Fruit fly (Drosophila melanogaster) whole organism, embryonic: ENCODE data around the gene kairos.

Experiments used
- BEAF-32 ChIP-seq: fragments of 200-800 bp; sonication (Bioruptor generic); optimal IDR thresholded peaks from 3 replicates; lab custom pipeline; 2017; ENCODE audit warnings: missing biosample characterization, missing genetic modification characterization, mild to moderate bottlenecking, moderate library complexity, missing genetic modification reagents
- Bdp1 ChIP-seq: fragments of 200-800 bp; sonication (Bioruptor generic); optimal IDR thresholded peaks from 3 replicates; lab custom pipeline; 2016; ENCODE audit warnings: missing biosample characterization, missing genetic modification characterization
- CG10267 ChIP-seq: fragments of 200-800 bp; sonication (Bioruptor generic); optimal IDR thresholded peaks from 2 replicates; lab custom pipeline; 2018; ENCODE audit warnings: missing biosample characterization, mild to moderate bottlenecking, missing genetic modification characterization, moderate library complexity
- CG10274 ChIP-seq: fragments of 200-800 bp; sonication (Bioruptor generic); optimal IDR thresholded peaks from 3 replicates; lab custom pipeline; 2017; ENCODE audit warnings: missing biosample characterization, mild to moderate bottlenecking, missing genetic modification characterization
- CG10654 ChIP-seq: fragments of 200-800 bp; sonication (Bioruptor generic); optimal IDR thresholded peaks from 2 replicates; lab custom pipeline; 2016; ENCODE audit warnings: missing biosample characterization, missing genetic modification characterization
- CG12299 ChIP-seq: fragments of 200-800 bp; sonication (Bioruptor generic); optimal IDR thresholded peaks from 2 replicates; lab custom pipeline; 2018; ENCODE audit warnings: missing biosample characterization, mild to moderate bottlenecking, missing genetic modification characterization
- CG13296 ChIP-seq: fragments of 200-800 bp; sonication (Bioruptor generic); optimal IDR thresholded peaks from 3 replicates; lab custom pipeline; 2018; ENCODE audit warnings: missing biosample characterization, mild to moderate bottlenecking, missing genetic modification characterization
- CG14667 ChIP-seq: fragments of 200-800 bp; sonication (Bioruptor generic); IDR thresholded peaks from 2 replicates; pipeline ENCODE4 v1.3.6; 2022; ENCODE audit warnings: missing biosample characterization, missing genetic modification characterization
- CG17385 ChIP-seq: fragments of 200-800 bp; sonication (Bioruptor generic); optimal IDR thresholded peaks from 3 replicates; lab custom pipeline; 2018; ENCODE audit warnings: missing biosample characterization, mild to moderate bottlenecking, missing genetic modification characterization
- CG31224 ChIP-seq: fragments of 200-800 bp; sonication (Bioruptor generic); IDR thresholded peaks from 2 replicates; pipeline ENCODE4 v1.3.6; 2022; ENCODE audit warnings: missing biosample characterization, missing genetic modification characterization
- CG3407 ChIP-seq: fragments of 200-800 bp; sonication (Bioruptor generic); optimal IDR thresholded peaks from 2 replicates; lab custom pipeline; 2018; ENCODE audit warnings: missing biosample characterization, mild to moderate bottlenecking, missing genetic modification characterization
- CG34376 ChIP-seq: fragments of 200-800 bp; sonication (Bioruptor generic); optimal IDR thresholded peaks from 2 replicates; lab custom pipeline; 2018; ENCODE audit warnings: missing biosample characterization, mild to moderate bottlenecking, missing genetic modification characterization
- CG3847 ChIP-seq: fragments of 200-800 bp; sonication (Bioruptor generic); IDR thresholded peaks from 2 replicates; pipeline ENCODE4 v1.3.6; 2022; ENCODE audit warnings: missing biosample characterization, missing genetic modification characterization
- CG6813 ChIP-seq: fragments of 200-800 bp; sonication (Bioruptor generic); optimal IDR thresholded peaks from 2 replicates; lab custom pipeline; 2017; ENCODE audit warnings: missing biosample characterization, missing genetic modification characterization, mild to moderate bottlenecking, moderate library complexity, missing genetic modification reagents
- CG7357 ChIP-seq: fragments of 200-800 bp; sonication (Bioruptor generic); IDR thresholded peaks from 3 replicates; pipeline ENCODE4 v1.3.6; 2022; ENCODE audit warnings: missing biosample characterization, missing genetic modification characterization
- CG8765 ChIP-seq: fragments of 200-800 bp; sonication (Bioruptor generic); IDR thresholded peaks from 2 replicates; pipeline ENCODE4 v1.3.6; 2022; ENCODE audit warnings: missing biosample characterization, missing genetic modification characterization
- CG8944 ChIP-seq: fragments of 200-800 bp; sonication (Bioruptor generic); optimal IDR thresholded peaks from 3 replicates; lab custom pipeline; 2016; ENCODE audit warnings: missing biosample characterization, missing genetic modification characterization
- CoRest ChIP-seq: fragments of 200-800 bp; sonication (Bioruptor generic); optimal IDR thresholded peaks from 3 replicates; lab custom pipeline; 2018; ENCODE audit warnings: missing biosample characterization, mild to moderate bottlenecking, missing genetic modification characterization, moderate library complexity
- D19B ChIP-seq: fragments of 200-800 bp; sonication (Bioruptor generic); optimal IDR thresholded peaks from 2 replicates; lab custom pipeline; 2017; ENCODE audit warnings: missing biosample characterization, mild to moderate bottlenecking, missing genetic modification characterization
- Dek ChIP-seq: fragments of 200-800 bp; sonication (Bioruptor generic); optimal IDR thresholded peaks from 3 replicates; lab custom pipeline; 2019; ENCODE audit warnings: missing biosample characterization, mild to moderate bottlenecking, missing genetic modification characterization, moderate library complexity
- HHEX ChIP-seq: fragments of 200-800 bp; sonication (Bioruptor generic); optimal IDR thresholded peaks from 3 replicates; lab custom pipeline; 2017; ENCODE audit warnings: missing biosample characterization, mild to moderate bottlenecking, missing genetic modification characterization, missing genetic modification reagents
- Hr51 ChIP-seq, 2 experiments: fragments of 200-800 bp; sonication (Bioruptor generic); optimal IDR thresholded peaks; 2 replicates in 1 of 2; 3 replicates in 1 of 2; lab custom pipeline; 2016 to 2018; ENCODE audit warnings: missing biosample characterization in 2 of 2, missing genetic modification characterization in 2 of 2, mild to moderate bottlenecking in 1 of 2, moderate library complexity in 1 of 2
- Hsf ChIP-seq: fragments of 200-800 bp; sonication (Bioruptor generic); optimal IDR thresholded peaks from 3 replicates; lab custom pipeline; 2016; ENCODE audit warnings: missing biosample characterization, missing genetic modification characterization
- Kr ChIP-seq: fragments of 200-800 bp; sonication (Bioruptor generic); optimal IDR thresholded peaks from 2 replicates; lab custom pipeline; 2017; ENCODE audit warnings: missing biosample characterization, mild to moderate bottlenecking, missing genetic modification characterization
- Med ChIP-seq: fragments of 200-800 bp; sonication (Bioruptor generic); peaks from one replicate; lab custom pipeline; 2016; ENCODE audit warnings: missing biosample characterization, missing genetic modification characterization, mild to moderate bottlenecking, inconsistent platforms, moderate library complexity
- NFAT ChIP-seq: fragments of 200-800 bp; sonication (Bioruptor generic); IDR thresholded peaks from 2 replicates; pipeline ENCODE4 v1.3.6; 2022; ENCODE audit warnings: missing biosample characterization, missing genetic modification characterization
- Spps ChIP-seq: fragments of 200-800 bp; sonication (Bioruptor generic); optimal IDR thresholded peaks from 2 replicates; lab custom pipeline; 2018; ENCODE audit warnings: missing biosample characterization, mild to moderate bottlenecking, missing genetic modification characterization
- Ssrp ChIP-seq: fragments of 200-800 bp; sonication (Bioruptor generic); optimal IDR thresholded peaks from 2 replicates; lab custom pipeline; 2018; ENCODE audit warnings: missing biosample characterization, mild to moderate bottlenecking, missing genetic modification characterization, moderate library complexity
- YL-1 ChIP-seq: fragments of 200-800 bp; sonication (Bioruptor generic); optimal IDR thresholded peaks from 3 replicates; lab custom pipeline; 2017; ENCODE audit warnings: missing biosample characterization, mild to moderate bottlenecking, missing genetic modification characterization
- bsh ChIP-seq, 2 experiments: fragments of 200-800 bp; sonication (Bioruptor generic); optimal IDR thresholded peaks; 2 replicates each; lab custom pipeline; 2017 to 2018; ENCODE audit warnings: mild to moderate bottlenecking in 2 of 2, missing biosample characterization in 2 of 2, missing genetic modification characterization in 2 of 2, moderate library complexity in 1 of 2
- cas ChIP-seq: fragments of 200-800 bp; sonication (Bioruptor generic); IDR thresholded peaks from 2 replicates; pipeline ENCODE4 v1.3.6; 2022; ENCODE audit warnings: missing biosample characterization, missing genetic modification characterization
- crc ChIP-seq: fragments of 200-800 bp; sonication (Bioruptor generic); optimal IDR thresholded peaks from 2 replicates; lab custom pipeline; 2016; ENCODE audit warnings: missing biosample characterization, missing genetic modification characterization
- dati ChIP-seq: fragments of 200-800 bp; sonication (Bioruptor generic); IDR thresholded peaks from 2 replicates; pipeline ENCODE4 v1.3.6; 2022; ENCODE audit warnings: missing biosample characterization, missing genetic modification characterization
- dysf ChIP-seq: fragments of 200-800 bp; sonication (Bioruptor generic); IDR thresholded peaks from 3 replicates; pipeline ENCODE4 v1.3.6; 2022; ENCODE audit warnings: missing biosample characterization, missing genetic modification characterization
- fd3F ChIP-seq: fragments of 200-800 bp; sonication (Bioruptor generic); optimal IDR thresholded peaks from 2 replicates; lab custom pipeline; 2018; ENCODE audit warnings: missing biosample characterization, mild to moderate bottlenecking, missing genetic modification characterization, moderate library complexity
- ftz-f1 ChIP-seq: fragments of 200-800 bp; sonication (Bioruptor generic); optimal IDR thresholded peaks from 2 replicates; lab custom pipeline; 2016; ENCODE audit warnings: missing biosample characterization, missing genetic modification characterization
- gcm2 ChIP-seq: fragments of 200-800 bp; sonication (Bioruptor generic); optimal IDR thresholded peaks from 2 replicates; lab custom pipeline; 2016; ENCODE audit warnings: missing biosample characterization, missing genetic modification characterization
- ham ChIP-seq: fragments of 200-800 bp; sonication (Bioruptor generic); IDR thresholded peaks from 2 replicates; pipeline ENCODE4 v1.3.6; 2022; ENCODE audit warnings: missing biosample characterization, missing genetic modification characterization
- inv ChIP-seq: fragments of 200-800 bp; sonication (Bioruptor generic); IDR thresholded peaks from 2 replicates; pipeline ENCODE4 v1.3.6; 2022; ENCODE audit warnings: missing biosample characterization, missing genetic modification characterization; ENCODE audit not compliant: partially characterized antibody
- jing ChIP-seq: fragments of 200-800 bp; sonication (Bioruptor generic); optimal IDR thresholded peaks from 2 replicates; lab custom pipeline; 2018; ENCODE audit warnings: missing biosample characterization, mild to moderate bottlenecking, missing genetic modification characterization
- jumu ChIP-seq: fragments of 200-800 bp; sonication (Bioruptor generic); optimal IDR thresholded peaks from 3 replicates; lab custom pipeline; 2016; ENCODE audit warnings: missing biosample characterization, missing genetic modification characterization
- pfk ChIP-seq: fragments of 200-800 bp; sonication (Bioruptor generic); optimal IDR thresholded peaks from 2 replicates; lab custom pipeline; 2018; ENCODE audit warnings: missing biosample characterization, mild to moderate bottlenecking, missing genetic modification characterization, moderate library complexity
- sd ChIP-seq: fragments of 200-800 bp; sonication (Bioruptor generic); optimal IDR thresholded peaks from 3 replicates; lab custom pipeline; 2018; ENCODE audit warnings: missing biosample characterization, mild to moderate bottlenecking, missing genetic modification characterization, moderate library complexity
- sens ChIP-seq: fragments of 200-800 bp; sonication (Bioruptor generic); peaks from one replicate; lab custom pipeline; 2016; ENCODE audit warnings: missing biosample characterization, missing genetic modification characterization
- slp2 ChIP-seq: fragments of 200-800 bp; sonication (Bioruptor generic); optimal IDR thresholded peaks from 2 replicates; lab custom pipeline; 2016; ENCODE audit warnings: missing biosample characterization, missing genetic modification characterization
- sqz ChIP-seq: fragments of 200-800 bp; sonication (Bioruptor generic); optimal IDR thresholded peaks from 3 replicates; lab custom pipeline; 2018; ENCODE audit warnings: missing biosample characterization, mild to moderate bottlenecking, missing genetic modification characterization
- ttk ChIP-seq: fragments of 200-800 bp; sonication (Bioruptor generic); IDR thresholded peaks from 2 replicates; pipeline ENCODE4 v2.1.2; 2022; ENCODE audit warnings: missing biosample characterization, missing genetic modification characterization
- tx ChIP-seq: fragments of 200-800 bp; sonication (Bioruptor generic); optimal IDR thresholded peaks from 2 replicates; lab custom pipeline; 2016; ENCODE audit warnings: missing biosample characterization, missing genetic modification characterization

The kairos gene

dm6 chrX:18386784-18387183, 30.8 kb upstream of the kairos start, which contains the start of gene Tsf1:
Tsf1 (plus strand) TSS chrX:18387084.
- TF ChIP-seq CG17385 (GFP tag; lab: Kevin White, UChicago): no peak
- TF ChIP-seq CoRest (tag; lab: Kevin White, UChicago): no peak
- peak; percentile 8 for TF ChIP-seq sens
- no peak for TF ChIP-seq CG13296 (GFP tag; lab: Kevin White, UChicago)

- peak; percentile 31 for TF ChIP-seq Med
- TF ChIP-seq HHEX (GFP tag; lab: Kevin White, UChicago): no peak
- TF ChIP-seq inv (GFP tag; lab: Robert Waterston, UW): no peak
- no peak for TF ChIP-seq Hr51 (GFP tag; optimal IDR thresholded peaks at IDR 0.05; lab: Kevin White, UChicago)
- no peak for TF ChIP-seq Ssrp (tag; lab: Kevin White, UChicago)
Observed at dm6 chrX:18385801-18386200, 29.8 kb upstream of the kairos start.

dm6 chrX:18385056-18385455, 29.1 kb upstream of the kairos start, which contains the start of gene betaCOP:
betaCOP (minus strand) TSS chrX:18385242.
- TF ChIP-seq CG7357 (GFP tag; lab: Robert Waterston, UW): no peak
- TF ChIP-seq ham: no peak
- no peak for TF ChIP-seq fd3F
- TF ChIP-seq ttk (GFP tag; lab: Robert Waterston, UW): no peak
- no peak for TF ChIP-seq CG12299
- no peak for TF ChIP-seq Bdp1 (GFP tag; lab: Kevin White, UChicago)
- TF ChIP-seq CG10267 (tag; lab: Kevin White, UChicago): no peak
- no peak for TF ChIP-seq CG14667
- no peak for TF ChIP-seq Dek (tag; lab: Kevin White, UChicago)
- TF ChIP-seq CG3847 (GFP tag; lab: Robert Waterston, UW): peak; percentile 45
- TF ChIP-seq gcm2: no peak
- TF ChIP-seq slp2 (GFP tag; lab: Kevin White, UChicago): no peak
- TF ChIP-seq CG10654 (GFP tag; lab: Kevin White, UChicago): no peak
- no peak for TF ChIP-seq Spps (tag; lab: Kevin White, UChicago)
- no peak for TF ChIP-seq CG34376 (GFP tag; lab: Kevin White, UChicago)
- TF ChIP-seq ftz-f1 (GFP tag; lab: Kevin White, UChicago): peak; percentile 26
- no peak for TF ChIP-seq D19B (GFP tag; lab: Kevin White, UChicago)
- TF ChIP-seq Hsf (GFP tag; lab: Kevin White, UChicago): no peak
- TF ChIP-seq crc (GFP tag; lab: Kevin White, UChicago): no peak
- no peak for TF ChIP-seq CG8765 (GFP tag; lab: Robert Waterston, UW)
- no peak for TF ChIP-seq dysf (GFP tag; lab: Robert Waterston, UW)
- no peak for TF ChIP-seq jing
- TF ChIP-seq cas (GFP tag; lab: Robert Waterston, UW): no peak
- TF ChIP-seq BEAF-32 (GFP tag; lab: Kevin White, UChicago): peak; percentile 59
- TF ChIP-seq CG3407 (GFP tag; lab: Kevin White, UChicago): no peak
- TF ChIP-seq sd (tag; lab: Kevin White, UChicago): no peak
- no peak for TF ChIP-seq CG8944 (GFP tag; lab: Kevin White, UChicago)
- TF ChIP-seq CG6813: no peak
- no peak for TF ChIP-seq bsh (GFP tag; optimal IDR thresholded peaks at IDR 0.05; lab: Kevin White, UChicago)
- no peak for TF ChIP-seq Kr (GFP tag; lab: Kevin White, UChicago)
- no peak for TF ChIP-seq dati
- TF ChIP-seq YL-1 (GFP tag; lab: Kevin White, UChicago): peak; percentile 72
- TF ChIP-seq CG31224: no peak
- no peak for TF ChIP-seq pfk (GFP tag; lab: Kevin White, UChicago)
- TF ChIP-seq sqz (GFP tag; lab: Kevin White, UChicago): no peak
- TF ChIP-seq jumu (GFP tag; lab: Kevin White, UChicago): no peak
- no peak for TF ChIP-seq CG10274 (GFP tag; lab: Kevin White, UChicago)
- TF ChIP-seq tx (GFP tag; lab: Kevin White, UChicago): no peak
- no peak for TF ChIP-seq NFAT
